Fruit fly (Drosophila melanogaster) whole organism, embryonic: ENCODE results near the gene TwdlQ.

ENCODE experiments used
- Bgb ChIP-seq: fragments of 200-800 bp; sonication (Bioruptor generic); IDR thresholded peaks from 2 replicates; pipeline ENCODE4 v1.3.6; 2022; ENCODE audit warnings: missing biosample characterization, missing genetic modification characterization; ENCODE audit not compliant: partially characterized antibody
- CG10321 ChIP-seq: fragments of 200-800 bp; sonication (Bioruptor generic); IDR thresholded peaks from 2 replicates; pipeline ENCODE4 v1.3.6; 2022; ENCODE audit warnings: missing biosample characterization, missing genetic modification characterization
- CG11398 ChIP-seq: fragments of 200-800 bp; sonication (Bioruptor generic); optimal IDR thresholded peaks from 2 replicates; lab custom pipeline; 2016; ENCODE audit warnings: missing biosample characterization, missing genetic modification characterization
- CG11504 ChIP-seq: fragments of 200-800 bp; sonication (Bioruptor generic); optimal IDR thresholded peaks from 3 replicates; lab custom pipeline; 2019; ENCODE audit warnings: missing biosample characterization, mild to moderate bottlenecking, missing genetic modification characterization, moderate library complexity
- CG11695 ChIP-seq: fragments of 200-800 bp; sonication (Bioruptor generic); IDR thresholded peaks from 3 replicates; pipeline ENCODE4 v1.3.6; 2022; ENCODE audit warnings: missing biosample characterization, missing genetic modification characterization
- CG11723 ChIP-seq: fragments of 200-800 bp; sonication (Bioruptor generic); optimal IDR thresholded peaks from 2 replicates; lab custom pipeline; 2017; ENCODE audit warnings: missing biosample characterization, mild to moderate bottlenecking, missing genetic modification characterization
- CG12391 ChIP-seq: fragments of 200-800 bp; sonication (Bioruptor generic); optimal IDR thresholded peaks from 3 replicates; lab custom pipeline; 2018; ENCODE audit warnings: missing biosample characterization, mild to moderate bottlenecking, missing genetic modification characterization, moderate library complexity
- CG12659 ChIP-seq: fragments of 200-800 bp; sonication (Bioruptor generic); optimal IDR thresholded peaks from 3 replicates; lab custom pipeline; 2017; ENCODE audit warnings: mild to moderate bottlenecking, missing biosample characterization, missing genetic modification reagents, missing genetic modification characterization
- CG17568 ChIP-seq: fragments of 200-800 bp; sonication (Bioruptor generic); optimal IDR thresholded peaks from 2 replicates; lab custom pipeline; 2018; ENCODE audit warnings: missing biosample characterization, mild to moderate bottlenecking, missing genetic modification characterization, moderate library complexity
- CG1792 ChIP-seq: fragments of 200-800 bp; sonication (Bioruptor generic); optimal IDR thresholded peaks from 2 replicates; lab custom pipeline; 2016; ENCODE audit warnings: missing biosample characterization, missing genetic modification characterization
- CG2875 ChIP-seq: fragments of 200-800 bp; sonication (Bioruptor generic); optimal IDR thresholded peaks from 2 replicates; lab custom pipeline; 2017; ENCODE audit warnings: missing biosample characterization, mild to moderate bottlenecking, missing genetic modification characterization, missing genetic modification reagents
- CG4730 ChIP-seq: fragments of 200-800 bp; sonication (Bioruptor generic); IDR thresholded peaks from 2 replicates; pipeline ENCODE4 v1.3.6; 2022; ENCODE audit warnings: missing biosample characterization, missing genetic modification characterization
- CG6254 ChIP-seq: fragments of 200-800 bp; sonication (Bioruptor generic); optimal IDR thresholded peaks from 3 replicates; lab custom pipeline; 2017; ENCODE audit warnings: mild to moderate bottlenecking, missing biosample characterization, missing genetic modification reagents, missing genetic modification characterization
- CG8478 ChIP-seq: fragments of >200 bp; optimal IDR thresholded peaks from 2 replicates; lab custom pipeline; 2018
- D19A ChIP-seq: fragments of 200-800 bp; optimal IDR thresholded peaks from 3 replicates; lab custom pipeline; 2019; ENCODE audit warnings: missing biosample characterization, mild to moderate bottlenecking, missing genetic modification characterization, moderate library complexity
- Dad ChIP-seq: fragments of 200-800 bp; sonication (Bioruptor generic); optimal IDR thresholded peaks from 3 replicates; lab custom pipeline; 2016; ENCODE audit warnings: missing biosample characterization, missing genetic modification characterization
- Doc3 ChIP-seq: fragments of 200-800 bp; sonication (Bioruptor generic); IDR thresholded peaks from 3 replicates; pipeline ENCODE4 v1.3.6; 2022; ENCODE audit warnings: missing biosample characterization, missing genetic modification characterization; ENCODE audit not compliant: partially characterized antibody
- Dref ChIP-seq: fragments of 200-800 bp; sonication (Bioruptor generic); IDR thresholded peaks from 2 replicates; pipeline ENCODE4 v1.3.6; 2022; ENCODE audit warnings: missing biosample characterization, missing genetic modification characterization
- Gsc ChIP-seq: fragments of 200-800 bp; sonication (Bioruptor generic); IDR thresholded peaks from 2 replicates; pipeline ENCODE4 v1.3.6; 2022; ENCODE audit warnings: missing biosample characterization, missing genetic modification characterization
- Hr3 ChIP-seq: fragments of 200-800 bp; sonication (Bioruptor generic); optimal IDR thresholded peaks from 3 replicates; lab custom pipeline; 2016; ENCODE audit warnings: missing biosample characterization, missing genetic modification characterization
- Lpt ChIP-seq: fragments of >200 bp; optimal IDR thresholded peaks from 2 replicates; lab custom pipeline; 2018; ENCODE audit warnings: missing biosample characterization, missing genetic modification characterization
- Myb ChIP-seq: fragments of 200-800 bp; sonication (Bioruptor generic); optimal IDR thresholded peaks from 2 replicates; lab custom pipeline; 2016; ENCODE audit warnings: missing biosample characterization, missing genetic modification characterization
- NK7.1 ChIP-seq: fragments of 200-800 bp; sonication (Bioruptor generic); optimal IDR thresholded peaks from 3 replicates; lab custom pipeline; 2016; ENCODE audit warnings: missing biosample characterization, missing genetic modification characterization
- Neu2 ChIP-seq: fragments of 200-800 bp; sonication (Bioruptor generic); optimal IDR thresholded peaks from 3 replicates; lab custom pipeline; 2016; ENCODE audit warnings: missing biosample characterization, missing genetic modification characterization, borderline replicate concordance
- Nf-YC ChIP-seq: fragments of 200-800 bp; optimal IDR thresholded peaks from 3 replicates; lab custom pipeline; 2019; ENCODE audit warnings: missing biosample characterization, mild to moderate bottlenecking, missing genetic modification characterization, moderate library complexity
- Optix ChIP-seq: fragments of 200-800 bp; sonication (Bioruptor generic); IDR thresholded peaks from 3 replicates; pipeline ENCODE4 v1.3.6; 2022; ENCODE audit warnings: missing biosample characterization, missing genetic modification characterization
- Ptx1 ChIP-seq: fragments of 200-800 bp; sonication (Bioruptor generic); IDR thresholded peaks from 2 replicates; pipeline ENCODE4 v1.3.6; 2022; ENCODE audit warnings: missing biosample characterization, missing genetic modification characterization
- Scr ChIP-seq: fragments of 200-800 bp; sonication (Bioruptor generic); IDR thresholded peaks from 2 replicates; pipeline ENCODE4 v1.3.6; 2022; ENCODE audit warnings: missing biosample characterization, missing genetic modification characterization; ENCODE audit not compliant: partially characterized antibody
- Stat92E ChIP-seq, 3 experiments: fragments of >200 bp in 2 of 3; fragments of 200-800 bp in 1 of 3; sonication (Bioruptor generic) in 1 of 3; optimal IDR thresholded peaks; 2 replicates each; lab custom pipeline; 2017 to 2019; ENCODE audit warnings: missing biosample characterization in 3 of 3, missing genetic modification characterization in 3 of 3, mild to moderate bottlenecking in 1 of 3, moderate library complexity in 1 of 3
- abd-A ChIP-seq: fragments of 200-800 bp; sonication (Bioruptor generic); optimal IDR thresholded peaks from 3 replicates; lab custom pipeline; 2019; ENCODE audit warnings: missing biosample characterization, mild to moderate bottlenecking, missing genetic modification characterization, moderate library complexity
- ara ChIP-seq: fragments of 200-800 bp; sonication (Bioruptor generic); IDR thresholded peaks from 2 replicates; pipeline ENCODE4 v1.3.6; 2022; ENCODE audit warnings: missing biosample characterization, missing genetic modification characterization
- az2 ChIP-seq: fragments of 200-800 bp; sonication (Bioruptor generic); optimal IDR thresholded peaks from 3 replicates; lab custom pipeline; 2016; ENCODE audit warnings: missing biosample characterization, missing genetic modification characterization
- cwo ChIP-seq: fragments of 200-800 bp; sonication (Bioruptor generic); optimal IDR thresholded peaks from 3 replicates; lab custom pipeline; 2017; ENCODE audit warnings: missing biosample characterization, missing genetic modification characterization, mild to moderate bottlenecking, moderate library complexity, missing genetic modification reagents
- disco-r ChIP-seq: fragments of 200-800 bp; sonication (Bioruptor generic); optimal IDR thresholded peaks from 2 replicates; lab custom pipeline; 2016; ENCODE audit warnings: missing biosample characterization, missing genetic modification characterization
- dm ChIP-seq: fragments of 200-800 bp; sonication (Bioruptor generic); optimal IDR thresholded peaks from 3 replicates; lab custom pipeline; 2016; ENCODE audit warnings: missing biosample characterization, missing genetic modification characterization
- dmrt99B ChIP-seq: fragments of 200-800 bp; sonication (Bioruptor generic); optimal IDR thresholded peaks from 2 replicates; lab custom pipeline; 2018; ENCODE audit warnings: missing biosample characterization, mild to moderate bottlenecking, missing genetic modification characterization, moderate library complexity
- ewg ChIP-seq: fragments of 200-800 bp; sonication (Bioruptor generic); optimal IDR thresholded peaks from 3 replicates; lab custom pipeline; 2017; ENCODE audit warnings: mild to moderate bottlenecking, missing biosample characterization, missing genetic modification reagents, missing genetic modification characterization
- fd96Cb ChIP-seq: fragments of 200-800 bp; sonication (Bioruptor generic); optimal IDR thresholded peaks from 2 replicates; lab custom pipeline; 2018; ENCODE audit warnings: missing biosample characterization, mild to moderate bottlenecking, missing genetic modification characterization, moderate library complexity
- gem ChIP-seq: fragments of 200-800 bp; sonication (Bioruptor generic); optimal IDR thresholded peaks from 2 replicates; lab custom pipeline; 2019; ENCODE audit warnings: missing biosample characterization, mild to moderate bottlenecking, missing genetic modification characterization, moderate library complexity
- h ChIP-seq: fragments of >200 bp; optimal IDR thresholded peaks from 2 replicates; lab custom pipeline; 2017
- hth ChIP-seq: fragments of >200 bp; optimal IDR thresholded peaks from 2 replicates; lab custom pipeline; 2017; ENCODE audit warnings: inconsistent platforms
- insv ChIP-seq, 2 experiments: fragments of 200-800 bp; sonication (Bioruptor generic); optimal IDR thresholded peaks; 3 replicates each; lab custom pipeline; 2016 to 2018; ENCODE audit warnings: missing biosample characterization in 2 of 2, missing genetic modification characterization in 2 of 2
- maf-S ChIP-seq: fragments of 200-800 bp; sonication (Bioruptor generic); optimal IDR thresholded peaks from 2 replicates; lab custom pipeline; 2016; ENCODE audit warnings: missing biosample characterization, missing genetic modification characterization
- nerfin-1 ChIP-seq: fragments of 200-800 bp; sonication (Bioruptor generic); optimal IDR thresholded peaks from 3 replicates; lab custom pipeline; 2019; ENCODE audit warnings: missing biosample characterization, mild to moderate bottlenecking, missing genetic modification characterization, moderate library complexity
- org-1 ChIP-seq: fragments of 200-800 bp; sonication (Bioruptor generic); optimal IDR thresholded peaks from 2 replicates; lab custom pipeline; 2017; ENCODE audit warnings: missing biosample characterization, missing genetic modification characterization
- pho ChIP-seq: fragments of 200-800 bp; sonication (Bioruptor generic); optimal IDR thresholded peaks from 2 replicates; lab custom pipeline; 2016; ENCODE audit warnings: missing biosample characterization, missing genetic modification characterization
- phol ChIP-seq: fragments of 200-800 bp; sonication (Bioruptor generic); optimal IDR thresholded peaks from 3 replicates; lab custom pipeline; 2018; ENCODE audit warnings: missing biosample characterization, mild to moderate bottlenecking, missing genetic modification characterization, moderate library complexity
- slbo ChIP-seq: fragments of 200-800 bp; sonication (Bioruptor generic); IDR thresholded peaks from 2 replicates; pipeline ENCODE4 v1.3.6; 2022; ENCODE audit warnings: missing biosample characterization, missing genetic modification characterization
- trem ChIP-seq: fragments of 200-800 bp; optimal IDR thresholded peaks from 3 replicates; lab custom pipeline; 2019; ENCODE audit warnings: missing biosample characterization, mild to moderate bottlenecking, missing genetic modification characterization, moderate library complexity
- trh ChIP-seq: fragments of 200-800 bp; sonication (Bioruptor generic); optimal IDR thresholded peaks from 2 replicates; lab custom pipeline; 2016; ENCODE audit warnings: missing biosample characterization, missing genetic modification characterization
- z ChIP-seq: fragments of 200-800 bp; sonication (Bioruptor generic); IDR thresholded peaks from 3 replicates; pipeline ENCODE4 v1.3.6; 2022; ENCODE audit warnings: missing biosample characterization, missing genetic modification characterization

The TwdlQ gene

DNA sequence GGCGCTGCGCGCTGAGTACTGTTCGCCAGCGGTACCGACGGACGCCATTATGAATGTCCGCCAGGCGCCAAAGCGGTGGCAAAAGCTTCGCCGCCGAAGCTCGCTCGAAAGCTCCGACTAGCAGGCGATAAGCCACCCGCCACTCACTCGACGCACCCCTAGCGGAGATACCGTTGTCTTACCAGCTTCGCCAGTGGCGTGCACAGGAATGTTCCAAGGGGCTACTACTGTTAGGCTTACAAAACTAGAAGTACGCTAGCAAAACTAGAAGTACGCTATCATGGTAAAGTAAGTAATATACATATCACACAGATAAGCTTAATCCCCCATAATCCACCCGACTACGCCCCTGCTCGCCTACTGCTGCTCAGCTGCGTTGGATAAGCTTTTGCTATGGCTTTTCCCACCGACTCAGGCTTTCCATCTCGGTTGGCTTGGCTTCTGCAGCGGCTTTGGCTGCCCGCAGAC, 20.8 kb upstream of the TwdlQ start, which contains the start of gene amon (continued):
- TF ChIP-seq Dref (GFP tag; lab: Robert Waterston, UW) (peak; percentile 55), CG11398 (GFP tag; lab: Kevin White, UChicago) (peak; percentile 97), fd96Cb (tag; lab: Kevin White, UChicago) (peak; percentile 96), CG6254 (GFP tag; lab: Kevin White, UChicago) (peak; percentile 88), dmrt99B (tag; lab: Kevin White, UChicago) (peak; percentile 98), Stat92E (GFP tag; optimal IDR thresholded peaks at IDR 0.05; lab: Kevin White, UChicago) (no peak), maf-S (GFP tag; lab: Kevin White, UChicago) (peak; percentile 99), z (GFP tag; lab: Robert Waterston, UW) (peak; percentile 74), CG17568 (GFP tag; lab: Kevin White, UChicago) (no peak), Lpt (GFP tag; lab: Kevin White, UChicago) (no peak), cwo (GFP tag; lab: Kevin White, UChicago) (peak; percentile 98), CG8478 (lab: Kevin White, UChicago) (no peak), Doc3 (GFP tag; lab: Robert Waterston, UW) (no peak), org-1 (GFP tag; lab: Kevin White, UChicago) (peak; percentile 100), nerfin-1 (tag; lab: Kevin White, UChicago) (peak; percentile 92), Myb (GFP tag; lab: Kevin White, UChicago) (peak; percentile 94), CG1792 (GFP tag; lab: Kevin White, UChicago) (peak; percentile 98), dm (GFP tag; lab: Kevin White, UChicago) (peak; percentile 95), ara (peak; percentile 96), Gsc (peak; percentile 94), insv (GFP tag; optimal IDR thresholded peaks at IDR 0.05; lab: Kevin White, UChicago) (peak; percentile 33 to 80), pho (GFP tag; lab: Kevin White, UChicago) (peak; percentile 99), gem (peak; percentile 98), trh (GFP tag; lab: Kevin White, UChicago) (peak; percentile 92), Hr3 (GFP tag; lab: Kevin White, UChicago) (peak; percentile 97), D19A (tag; lab: Kevin White, UChicago) (peak; percentile 90), NK7.1 (GFP tag; lab: Kevin White, UChicago) (peak; percentile 98), CG10321 (GFP tag; lab: Robert Waterston, UW) (peak; percentile 84), trem (peak; percentile 69), Nf-YC (tag; lab: Kevin White, UChicago) (peak; percentile 91), Dad (GFP tag; lab: Kevin White, UChicago) (peak; percentile 98), CG12391 (tag; lab: Kevin White, UChicago) (peak; percentile 97), CG4730 (GFP tag; lab: Robert Waterston, UW) (peak; percentile 98), Bgb (peak; percentile 31; the same call in 1 of the 2 replicates), Optix (peak; percentile 98), disco-r (GFP tag; lab: Kevin White, UChicago) (peak; percentile 97), Neu2 (peak; percentile 87), ewg (GFP tag; lab: Kevin White, UChicago) (peak; percentile 94), az2 (GFP tag; lab: Kevin White, UChicago) (peak; percentile 98), CG12659 (GFP tag; lab: Kevin White, UChicago) (peak; percentile 99), hth (no peak), CG11504 (tag; lab: Kevin White, UChicago) (peak; percentile 97), CG2875 (GFP tag; lab: Kevin White, UChicago) (peak; percentile 93), CG11695 (GFP tag; lab: Robert Waterston, UW) (peak; percentile 98), abd-A (peak; percentile 90), CG11723 (GFP tag; lab: Kevin White, UChicago) (peak; percentile 96), h (lab: Kevin White, UChicago) (no peak), slbo (peak; percentile 100), Scr (GFP tag; lab: Robert Waterston, UW) (no peak), phol (peak; percentile 95), Ptx1 (GFP tag; lab: Robert Waterston, UW) (peak; percentile 99)
